Worm (Caenorhabditis elegans): ENCODE results near the gene T03G6.3.

ce11 chrX:2640556-2640955 lies 25.0 kb upstream of the T03G6.3 start:
- TF ChIP-seq W03F9.2 (tag; optimal IDR thresholded peaks at IDR 0.05) (no peak), him-1 (tag; optimal IDR thresholded peaks at IDR 0.05) (no peak), dao-5 (tag; optimal IDR thresholded peaks at IDR 0.05) (no peak)
